Worm (Caenorhabditis elegans) whole organism, L1 larva: Measurements from ENCODE around the gene Y53C12A.6.

ENCODE experiments used
- blmp-1 ChIP-seq: fragments of 150-350 bp; optimal IDR thresholded peaks from 2 replicates; lab custom pipeline; 2014; ENCODE audit warnings: missing biosample characterization, missing genetic modification characterization
- egl-13 ChIP-seq: sonication (generic microtip); optimal IDR thresholded peaks from 2 replicates; lab custom pipeline; 2016; ENCODE audit warnings: missing genotype, missing genetic modification reagents, missing genetic modification characterization, missing compliant biosample characterization
- elt-3 ChIP-seq, 6 experiments: fragments of 150-350 bp in 1 of 6; sonication (generic microtip); optimal IDR thresholded peaks; 2 replicates each; lab custom pipeline; 2017 to 2018; ENCODE audit warnings: missing biosample characterization in 6 of 6, missing genetic modification characterization in 6 of 6, inconsistent platforms in 1 of 6
- fkh-10 ChIP-seq: sonication (generic microtip); optimal IDR thresholded peaks from 2 replicates; lab custom pipeline; 2017; ENCODE audit warnings: missing biosample characterization, missing genetic modification reagents, missing genetic modification characterization
- irx-1 ChIP-seq: sonication (generic microtip); optimal IDR thresholded peaks from 2 replicates; lab custom pipeline; 2016; ENCODE audit warnings: missing genetic modification characterization, missing compliant biosample characterization
- lin-13 ChIP-seq: fragments of 150-350 bp; optimal IDR thresholded peaks from 2 replicates; lab custom pipeline; 2014; ENCODE audit warnings: missing biosample characterization, missing genetic modification reagents, missing genetic modification characterization
- nhr-11 ChIP-seq: fragments of 150-350 bp; optimal IDR thresholded peaks from 2 replicates; lab custom pipeline; 2014; ENCODE audit warnings: missing biosample characterization, missing genetic modification characterization
- nhr-12 ChIP-seq: sonication (generic microtip); optimal IDR thresholded peaks from 2 replicates; lab custom pipeline; 2017; ENCODE audit warnings: missing biosample characterization, missing genetic modification characterization
- pqm-1 ChIP-seq: sonication (generic microtip); optimal IDR thresholded peaks from 3 replicates; lab custom pipeline; 2017; ENCODE audit warnings: missing biosample characterization, missing genetic modification characterization
- sptf-1 ChIP-seq: fragments of 150-350 bp; optimal IDR thresholded peaks from 2 replicates; lab custom pipeline; 2014; ENCODE audit warnings: missing biosample characterization, missing genetic modification characterization
- tbx-2 ChIP-seq: sonication (generic microtip); optimal IDR thresholded peaks from 2 replicates; lab custom pipeline; 2016; ENCODE audit warnings: missing genetic modification characterization, missing compliant biosample characterization
- zag-1 ChIP-seq: fragments of 150-350 bp; optimal IDR thresholded peaks from 2 replicates; lab custom pipeline; 2014; ENCODE audit warnings: missing biosample characterization, missing genetic modification characterization

- TF ChIP-seq elt-3 (tag; optimal IDR thresholded peaks at IDR 0.05; lab: Kevin White, UChicago) (no peak), zag-1 (tag; lab: Kevin White, UChicago) (no peak), tbx-2 (tag; lab: Kevin White, UChicago) (no peak), fkh-10 (GFP tag; lab: Kevin White, UChicago) (no peak), nhr-11 (tag; lab: Kevin White, UChicago) (no peak), sptf-1 (tag; lab: Kevin White, UChicago) (no peak), blmp-1 (tag; lab: Kevin White, UChicago) (no peak), irx-1 (tag; lab: Kevin White, UChicago) (no peak), nhr-12 (tag; lab: Kevin White, UChicago) (no peak), lin-13 (no peak), pqm-1 (tag; lab: Kevin White, UChicago) (no peak), egl-13 (tag; lab: Kevin White, UChicago) (no peak)
Observed at ce11 chrII:9713083-9713482, 4.7 kb downstream of the Y53C12A.6 start.
